Worm (Caenorhabditis elegans) whole organism, young adult: ENCODE results near the gene Y57G11C.14.
A peak's percentile ranks its signal among the peaks of the same experiment; 100 is the strongest.

Source experiments
- B0261.1 ChIP-seq: sonication (generic microtip); optimal IDR thresholded peaks from 2 replicates; lab custom pipeline; 2016; ENCODE audit warnings: mild to moderate bottlenecking, missing genetic modification characterization, moderate library complexity, missing compliant biosample characterization
- B0336.3 ChIP-seq: fragments of 200-800 bp; sonication (Bioruptor generic); IDR thresholded peaks from 2 replicates; pipeline ENCODE4 v1.3.6; 2022; ENCODE audit warnings: missing genetic modification characterization, missing compliant biosample characterization
- C06A6.2 ChIP-seq: fragments of 200-800 bp; sonication (Bioruptor generic); conservative IDR thresholded peaks from 2 replicates; pipeline ENCODE4 v1.3.6; 2022; ENCODE audit warnings: missing genetic modification characterization, missing compliant biosample characterization
- C17E4.6 ChIP-seq: fragments of 200-800 bp; sonication (Bioruptor generic); IDR thresholded peaks from 2 replicates; pipeline ENCODE4 v1.3.6; 2022; ENCODE audit warnings: missing genetic modification reagents, missing genetic modification characterization, missing compliant biosample characterization
- D2030.7 ChIP-seq: fragments of 200-800 bp; sonication (Bioruptor generic); IDR thresholded peaks from 2 replicates; pipeline ENCODE4 v1.3.6; 2022; ENCODE audit warnings: missing genetic modification reagents, missing genetic modification characterization, missing compliant biosample characterization
- F10E7.11 ChIP-seq: sonication (generic microtip); optimal IDR thresholded peaks from 2 replicates; lab custom pipeline; 2017; ENCODE audit warnings: mild to moderate bottlenecking, missing genetic modification characterization, moderate library complexity, missing compliant biosample characterization
- F22D6.2 ChIP-seq: sonication (generic microtip); optimal IDR thresholded peaks from 2 replicates; lab custom pipeline; 2016; ENCODE audit warnings: mild to moderate bottlenecking, missing genetic modification characterization, missing compliant biosample characterization
- F23B12.7 ChIP-seq: sonication (generic microtip); optimal IDR thresholded peaks from 2 replicates; lab custom pipeline; 2017; ENCODE audit warnings: missing genetic modification characterization, mild to moderate bottlenecking, missing compliant biosample characterization, antibody characterized with exemption, moderate library complexity; ENCODE audit not compliant: insufficient read depth
- F37B4.10 ChIP-seq: fragments of 200-800 bp; sonication (Bioruptor generic); IDR thresholded peaks from 2 replicates; pipeline ENCODE4 v1.3.6; 2022; ENCODE audit warnings: missing genetic modification characterization, missing compliant biosample characterization
- F49E8.2 ChIP-seq: sonication (generic microtip); optimal IDR thresholded peaks from 3 replicates; lab custom pipeline; 2017; ENCODE audit warnings: missing genetic modification characterization, mild to moderate bottlenecking, missing compliant biosample characterization, antibody characterized with exemption, moderate library complexity; ENCODE audit not compliant: insufficient read depth
- F57A8.1 ChIP-seq: fragments of 200-800 bp; sonication (Bioruptor generic); optimal IDR thresholded peaks from 2 replicates; lab custom pipeline; 2018; ENCODE audit warnings: mild to moderate bottlenecking, missing genetic modification characterization, moderate library complexity, missing compliant biosample characterization
- F57C9.4 ChIP-seq: sonication (generic microtip); optimal IDR thresholded peaks from 2 replicates; lab custom pipeline; 2017; ENCODE audit warnings: mild to moderate bottlenecking, missing genetic modification characterization, missing compliant biosample characterization
- K12H6.12 ChIP-seq: fragments of 200-800 bp; sonication (Bioruptor generic); optimal IDR thresholded peaks from 2 replicates; lab custom pipeline; 2018; ENCODE audit warnings: mild to moderate bottlenecking, missing genetic modification characterization, missing compliant biosample characterization
- T07F8.4 ChIP-seq: sonication (generic microtip); optimal IDR thresholded peaks from 2 replicates; lab custom pipeline; 2016; ENCODE audit warnings: mild to moderate bottlenecking, missing genetic modification characterization, moderate library complexity, missing compliant biosample characterization
- Y53F4B.3 ChIP-seq: fragments of 200-800 bp; sonication (Bioruptor generic); IDR thresholded peaks from 2 replicates; pipeline ENCODE4 v1.3.6; 2022; ENCODE audit warnings: missing genetic modification reagents, missing genetic modification characterization, missing compliant biosample characterization
- athp-1 ChIP-seq: sonication (generic microtip); optimal IDR thresholded peaks from 2 replicates; lab custom pipeline; 2017; ENCODE audit warnings: mild to moderate bottlenecking, missing genetic modification characterization, missing compliant biosample characterization
- attf-6 ChIP-seq: fragments of 200-800 bp; sonication (Bioruptor generic); IDR thresholded peaks from 2 replicates; pipeline ENCODE4 v1.3.6; 2022; ENCODE audit warnings: missing genetic modification reagents, missing genetic modification characterization, missing compliant biosample characterization
- cebp-2 ChIP-seq: fragments of 200-800 bp; sonication (Bioruptor generic); IDR thresholded peaks from 2 replicates; pipeline ENCODE4 v1.3.6; 2022; ENCODE audit warnings: missing genetic modification characterization, missing compliant biosample characterization
- ceh-27 ChIP-seq: fragments of 200-800 bp; sonication (Bioruptor generic); optimal IDR thresholded peaks from 2 replicates; lab custom pipeline; 2018; ENCODE audit warnings: mild to moderate bottlenecking, missing genetic modification characterization, moderate library complexity, missing compliant biosample characterization
- egl-18 ChIP-seq: fragments of 200-800 bp; sonication (Bioruptor generic); IDR thresholded peaks from 2 replicates; pipeline ENCODE4 v1.3.6; 2022; ENCODE audit warnings: missing genetic modification reagents, missing genetic modification characterization, missing compliant biosample characterization
- egrh-3 ChIP-seq: fragments of 200-800 bp; sonication (Bioruptor generic); IDR thresholded peaks from 2 replicates; pipeline ENCODE4 v1.3.6; 2022; ENCODE audit warnings: missing genetic modification reagents, missing genetic modification characterization, missing compliant biosample characterization
- ets-4 ChIP-seq: fragments of 200-800 bp; sonication (Bioruptor generic); optimal IDR thresholded peaks from 2 replicates; lab custom pipeline; 2018; ENCODE audit warnings: mild to moderate bottlenecking, missing genetic modification characterization, missing compliant biosample characterization
- hlh-26 ChIP-seq: fragments of 200-800 bp; sonication (Bioruptor generic); conservative IDR thresholded peaks from 2 replicates; pipeline ENCODE4 v1.3.6; 2022; ENCODE audit warnings: missing genetic modification reagents, missing genetic modification characterization, missing compliant biosample characterization
- hmg-1.2 ChIP-seq: fragments of 200-800 bp; sonication (Bioruptor generic); IDR thresholded peaks from 2 replicates; pipeline ENCODE4 v1.3.6; 2022; ENCODE audit warnings: missing genetic modification reagents, missing genetic modification characterization, missing compliant biosample characterization
- hmg-20 ChIP-seq: fragments of 200-800 bp; sonication (Bioruptor generic); IDR thresholded peaks from 2 replicates; pipeline ENCODE4 v1.3.6; 2022; ENCODE audit warnings: missing genetic modification reagents, missing genetic modification characterization, missing compliant biosample characterization
- lag-1 ChIP-seq: fragments of 200-800 bp; sonication (Bioruptor generic); IDR thresholded peaks from 2 replicates; pipeline ENCODE4 v1.3.6; 2022; ENCODE audit warnings: missing genetic modification reagents, missing genetic modification characterization, missing compliant biosample characterization
- let-607 ChIP-seq, 2 experiments: fragments of 200-800 bp in 1 of 2; sonication (Bioruptor generic) in 1 of 2; sonication (generic microtip) in 1 of 2; optimal IDR thresholded peaks; 2 replicates each; lab custom pipeline; 2016 to 2018; ENCODE audit warnings: mild to moderate bottlenecking in 2 of 2, missing compliant biosample characterization in 2 of 2, missing genetic modification characterization in 2 of 2, moderate library complexity in 2 of 2, missing genotype in 1 of 2
- lin-54 ChIP-seq: fragments of 200-800 bp; sonication (Bioruptor generic); optimal IDR thresholded peaks from 2 replicates; lab custom pipeline; 2018; ENCODE audit warnings: mild to moderate bottlenecking, missing genetic modification characterization, missing compliant biosample characterization
- lir-1 ChIP-seq: fragments of 200-800 bp; sonication (Bioruptor generic); conservative IDR thresholded peaks from 2 replicates; pipeline ENCODE4 v1.3.6; 2022; ENCODE audit warnings: missing genetic modification reagents, missing genetic modification characterization, missing compliant biosample characterization
- madf-3 ChIP-seq: fragments of 200-800 bp; sonication (Bioruptor generic); IDR thresholded peaks from 2 replicates; pipeline ENCODE4 v1.3.6; 2022; ENCODE audit warnings: missing genetic modification reagents, missing genetic modification characterization, missing compliant biosample characterization
- madf-6 ChIP-seq: fragments of 200-800 bp; sonication (Bioruptor generic); IDR thresholded peaks from 2 replicates; pipeline ENCODE4 v1.3.6; 2022; ENCODE audit warnings: missing genetic modification reagents, missing genetic modification characterization, missing compliant biosample characterization
- mcd-1 ChIP-seq: fragments of 200-800 bp; sonication (Bioruptor generic); IDR thresholded peaks from 2 replicates; pipeline ENCODE4 v1.3.6; 2022; ENCODE audit warnings: missing genetic modification reagents, missing genetic modification characterization, missing compliant biosample characterization
- mel-28 ChIP-seq: sonication (generic microtip); optimal IDR thresholded peaks from 2 replicates; lab custom pipeline; 2016; ENCODE audit warnings: borderline replicate concordance, mild to moderate bottlenecking, missing genetic modification characterization, missing compliant biosample characterization
- mes-4 ChIP-seq: sonication (generic microtip); optimal IDR thresholded peaks from 2 replicates; lab custom pipeline; 2016; ENCODE audit warnings: missing genotype, missing genetic modification characterization, missing compliant biosample characterization
- mxl-1 ChIP-seq: sonication (generic microtip); optimal IDR thresholded peaks from 2 replicates; lab custom pipeline; 2016; ENCODE audit warnings: missing genetic modification characterization, missing compliant biosample characterization
- nhr-120 ChIP-seq: fragments of 200-800 bp; sonication (Bioruptor generic); IDR thresholded peaks from 2 replicates; pipeline ENCODE4 v1.3.6; 2022; ENCODE audit warnings: missing genetic modification characterization, missing compliant biosample characterization
- nhr-80 ChIP-seq: sonication (generic microtip); optimal IDR thresholded peaks from 2 replicates; lab custom pipeline; 2016; ENCODE audit warnings: missing genetic modification characterization, missing compliant biosample characterization
- pha-4 ChIP-seq: fragments of 150-350 bp; sonication (generic microtip); optimal IDR thresholded peaks from 2 replicates; lab custom pipeline; 2014; ENCODE audit warnings: missing biosample characterization, missing genetic modification reagents, missing genetic modification characterization
- rcor-1 ChIP-seq: fragments of 200-800 bp; sonication (Bioruptor generic); IDR thresholded peaks from 2 replicates; pipeline ENCODE4 v1.3.6; 2022; ENCODE audit warnings: missing genetic modification reagents, missing genetic modification characterization, missing compliant biosample characterization
- repo-1 ChIP-seq: sonication (generic microtip); optimal IDR thresholded peaks from 2 replicates; lab custom pipeline; 2017; ENCODE audit warnings: mild to moderate bottlenecking, missing genetic modification characterization, missing compliant biosample characterization
- sdz-38 ChIP-seq: sonication (generic microtip); optimal IDR thresholded peaks from 2 replicates; lab custom pipeline; 2016; ENCODE audit warnings: missing genotype, missing genetic modification characterization, missing compliant biosample characterization
- sea-2 ChIP-seq: fragments of 200-800 bp; sonication (Bioruptor generic); IDR thresholded peaks from 2 replicates; pipeline ENCODE4 v1.3.6; 2022; ENCODE audit warnings: missing genetic modification characterization, missing compliant biosample characterization
- snpc-1.3 ChIP-seq: sonication (generic microtip); optimal IDR thresholded peaks from 2 replicates; lab custom pipeline; 2017; ENCODE audit warnings: missing genetic modification characterization, mild to moderate bottlenecking, missing compliant biosample characterization, antibody characterized with exemption, moderate library complexity, missing genotype, missing genetic modification reagents; ENCODE audit not compliant: insufficient read depth
- tlf-1 ChIP-seq: fragments of 200-800 bp; sonication (Bioruptor generic); optimal IDR thresholded peaks from 2 replicates; lab custom pipeline; 2018; ENCODE audit warnings: mild to moderate bottlenecking, missing genetic modification characterization, missing compliant biosample characterization
- unc-130 ChIP-seq: sonication (generic microtip); optimal IDR thresholded peaks from 2 replicates; lab custom pipeline; 2016; ENCODE audit warnings: missing genetic modification reagents, missing genetic modification characterization, missing compliant biosample characterization
- unc-62 ChIP-seq: fragments of 150-350 bp; optimal IDR thresholded peaks from 2 replicates; lab custom pipeline; 2014; ENCODE audit warnings: missing biosample characterization, missing genetic modification reagents, missing genetic modification characterization
- ztf-22 ChIP-seq: fragments of 200-800 bp; sonication (Bioruptor generic); optimal IDR thresholded peaks from 2 replicates; lab custom pipeline; 2018; ENCODE audit warnings: mild to moderate bottlenecking, missing genetic modification characterization, moderate library complexity, missing compliant biosample characterization
- ztf-28 ChIP-seq: fragments of 200-800 bp; sonication (Bioruptor generic); IDR thresholded peaks from 2 replicates; pipeline ENCODE4 v1.3.6; 2022; ENCODE audit warnings: missing genetic modification reagents, missing genetic modification characterization, missing compliant biosample characterization
- ztf-6 ChIP-seq: fragments of 200-800 bp; sonication (Bioruptor generic); IDR thresholded peaks from 2 replicates; pipeline ENCODE4 v1.3.6; 2022; ENCODE audit warnings: missing genetic modification reagents, missing genetic modification characterization, missing compliant biosample characterization

Y57G11C.14 gene

DNA sequence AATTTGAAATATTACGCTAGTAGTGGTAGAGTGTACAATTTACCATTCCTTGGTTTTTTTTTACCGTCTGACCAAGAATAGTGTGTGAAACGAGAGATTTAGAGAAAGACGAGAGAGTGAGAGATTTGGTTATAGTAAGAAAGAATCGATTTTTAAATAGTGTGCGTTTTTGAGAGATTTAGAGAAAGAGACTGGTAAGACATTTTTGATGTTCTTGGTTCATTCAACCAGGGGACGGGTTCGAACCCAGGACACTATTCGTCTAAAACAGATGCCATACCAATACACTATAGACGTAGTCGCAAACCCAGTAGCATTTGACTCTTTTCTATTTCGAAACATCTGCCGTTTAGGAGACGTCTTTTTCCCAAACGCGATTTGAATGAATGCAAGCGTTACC is 39.0 kb downstream of the Y57G11C.14 start (continued):
- TF ChIP-seq F49E8.2 (tag; lab: Kevin White, UChicago) (peak; percentile 66), rcor-1 (peak; percentile 72), unc-62 (GFP tag; lab: Kevin White, UChicago) (no peak), unc-130 (GFP tag; lab: Kevin White, UChicago) (no peak), hlh-26 (GFP tag; lab: Robert Waterston, UW) (no peak), lir-1 (peak; percentile 62; the same call in 1 of the 2 replicates), hmg-1.2 (peak; percentile 94), egl-18 (GFP tag; lab: Robert Waterston, UW) (no peak), tlf-1 (GFP tag; lab: Kevin White, UChicago) (peak; percentile 43), sdz-38 (tag; lab: Kevin White, UChicago) (no peak), nhr-80 (tag; lab: Kevin White, UChicago) (no peak), repo-1 (tag; lab: Kevin White, UChicago) (peak; percentile 78), madf-3 (GFP tag; lab: Robert Waterston, UW) (no peak), hmg-20 (GFP tag; lab: Robert Waterston, UW) (no peak), ceh-27 (GFP tag; lab: Kevin White, UChicago) (no peak), mes-4 (no peak), attf-6 (GFP tag; lab: Robert Waterston, UW) (peak; percentile 98), K12H6.12 (tag; lab: Kevin White, UChicago) (peak; percentile 43), B0336.3 (GFP tag; lab: Robert Waterston, UW) (no peak; the same call in 1 of the 2 replicates), ets-4 (no peak), sea-2 (GFP tag; lab: Robert Waterston, UW) (no peak), lin-54 (GFP tag; lab: Kevin White, UChicago) (peak; percentile 76), nhr-120 (GFP tag; lab: Robert Waterston, UW) (no peak), C17E4.6 (GFP tag; lab: Robert Waterston, UW) (peak; percentile 83; the same call in 1 of the 2 replicates), C06A6.2 (GFP tag; lab: Robert Waterston, UW) (no peak), lag-1 (GFP tag; lab: Robert Waterston, UW) (no peak), cebp-2 (GFP tag; lab: Robert Waterston, UW) (no peak), mcd-1 (peak; percentile 65; the same call in 1 of the 2 replicates), F23B12.7 (no peak), F37B4.10 (GFP tag; lab: Robert Waterston, UW) (no peak), athp-1 (tag; lab: Kevin White, UChicago) (no peak), ztf-22 (GFP tag; lab: Kevin White, UChicago) (no peak), let-607 (tag; optimal IDR thresholded peaks at IDR 0.05; lab: Kevin White, UChicago) (peak; percentile 67 to 79), ztf-28 (GFP tag; lab: Robert Waterston, UW) (no peak), pha-4 (tag; lab: Kevin White, UChicago) (no peak), egrh-3 (GFP tag; lab: Robert Waterston, UW) (no peak), T07F8.4 (tag; lab: Kevin White, UChicago) (peak; percentile 68), madf-6 (GFP tag; lab: Robert Waterston, UW) (no peak), F10E7.11 (no peak), snpc-1.3 (tag; lab: Kevin White, UChicago) (peak; percentile 44), ztf-6 (GFP tag; lab: Robert Waterston, UW) (no peak), F57C9.4 (tag; lab: Kevin White, UChicago) (no peak), mel-28 (no peak), Y53F4B.3 (0 out of 2 replicates have a peak, but pooled peaks have one; percentile 34), mxl-1 (tag; lab: Kevin White, UChicago) (no peak), B0261.1 (peak; percentile 79), F22D6.2 (tag; lab: Kevin White, UChicago) (peak; percentile 59), D2030.7 (peak; percentile 72), F57A8.1 (GFP tag; lab: Kevin White, UChicago) (no peak)
